Fruit fly (Drosophila melanogaster): ENCODE results near the gene CG6006.

CG6006 gene

DNA sequence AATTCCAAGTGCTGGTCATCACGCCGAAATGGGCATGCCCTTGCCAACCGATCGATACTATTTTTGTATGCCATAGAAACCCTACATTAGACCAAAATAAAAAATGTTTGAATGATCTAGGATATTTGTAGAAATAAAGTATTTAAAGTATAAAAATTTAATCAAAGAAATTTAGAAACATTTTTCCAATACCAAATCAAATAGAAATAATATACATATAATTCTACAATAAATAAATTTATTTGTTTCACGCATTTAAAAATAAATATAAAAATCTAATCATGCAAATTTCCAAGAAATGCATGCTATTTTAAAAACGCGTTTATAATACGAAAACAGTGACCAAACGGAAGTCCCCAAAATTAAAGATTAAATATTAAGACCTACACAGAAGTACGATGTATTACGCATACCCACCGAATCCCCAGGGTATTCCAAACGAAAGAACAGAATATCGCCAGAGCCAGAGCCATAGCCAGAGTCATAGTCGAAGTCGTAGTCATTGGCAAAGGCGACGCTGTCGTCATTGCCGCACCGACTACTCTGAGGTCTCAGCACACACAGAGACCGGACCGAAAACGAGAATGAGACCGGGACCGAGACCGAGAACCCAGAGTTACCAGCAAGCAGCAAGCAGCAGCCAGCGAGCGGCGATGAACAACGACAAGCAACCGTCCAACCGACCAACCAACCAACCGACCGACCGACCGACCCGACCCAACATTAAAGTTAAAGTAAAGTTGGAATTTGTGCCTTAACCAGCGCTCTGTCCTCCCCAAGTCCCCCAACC lies 54.3 kb downstream of the CG6006 start:
- TF ChIP-seq h (optimal IDR thresholded peaks at IDR 0.05) (no peak), ttk (optimal IDR thresholded peaks at IDR 0.05) (no peak), Myc (optimal IDR thresholded peaks at IDR 0.05) (no peak), psq (optimal IDR thresholded peaks at IDR 0.05) (no peak), Sin3A (optimal IDR thresholded peaks at IDR 0.05) (no peak), insv (optimal IDR thresholded peaks at IDR 0.05) (no peak)

DNA sequence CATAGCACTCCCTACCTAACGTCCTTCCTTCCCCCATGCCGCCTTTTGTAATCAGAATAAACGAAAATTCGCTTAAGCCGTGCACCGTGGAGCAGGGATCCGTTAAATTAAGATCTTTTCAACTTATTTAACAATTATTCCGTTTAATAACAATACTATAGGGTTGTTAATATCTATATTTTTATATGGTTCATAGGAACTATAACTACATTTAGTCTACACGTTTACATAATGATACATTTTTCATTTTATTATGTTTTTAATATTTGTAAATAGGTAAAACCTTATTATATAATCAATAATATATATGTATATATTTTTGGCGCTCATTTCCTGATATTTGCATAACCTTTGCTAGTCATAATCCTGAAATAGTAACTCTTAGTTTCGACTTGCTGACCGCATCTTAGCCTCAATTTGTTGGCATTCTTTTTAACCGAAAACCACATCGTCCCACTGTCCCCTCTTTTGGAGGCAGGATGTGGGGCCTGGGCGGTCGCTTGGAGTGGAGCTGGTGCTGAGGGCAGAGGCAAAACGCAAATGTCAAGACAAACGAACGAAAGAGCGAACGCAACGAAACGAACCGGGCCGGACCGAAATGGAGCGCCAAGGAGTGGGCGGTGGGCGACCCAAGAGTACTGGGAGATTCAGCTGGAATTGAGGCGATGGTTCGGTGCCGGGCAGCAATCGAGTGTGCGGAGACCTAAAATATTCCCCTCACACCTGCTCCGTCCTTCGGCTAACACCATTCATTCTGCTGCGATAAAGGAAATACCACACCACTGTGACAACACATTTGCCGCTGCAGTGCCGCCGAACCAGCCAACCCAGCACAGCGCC lies 55.2 kb downstream of the CG6006 start:
- TF ChIP-seq insv (optimal IDR thresholded peaks at IDR 0.05) (no peak), Sin3A (optimal IDR thresholded peaks at IDR 0.05) (no peak), ttk (optimal IDR thresholded peaks at IDR 0.05) (no peak), psq (optimal IDR thresholded peaks at IDR 0.05) (no peak), Myc (optimal IDR thresholded peaks at IDR 0.05) (no peak), h (optimal IDR thresholded peaks at IDR 0.05) (no peak)

DNA sequence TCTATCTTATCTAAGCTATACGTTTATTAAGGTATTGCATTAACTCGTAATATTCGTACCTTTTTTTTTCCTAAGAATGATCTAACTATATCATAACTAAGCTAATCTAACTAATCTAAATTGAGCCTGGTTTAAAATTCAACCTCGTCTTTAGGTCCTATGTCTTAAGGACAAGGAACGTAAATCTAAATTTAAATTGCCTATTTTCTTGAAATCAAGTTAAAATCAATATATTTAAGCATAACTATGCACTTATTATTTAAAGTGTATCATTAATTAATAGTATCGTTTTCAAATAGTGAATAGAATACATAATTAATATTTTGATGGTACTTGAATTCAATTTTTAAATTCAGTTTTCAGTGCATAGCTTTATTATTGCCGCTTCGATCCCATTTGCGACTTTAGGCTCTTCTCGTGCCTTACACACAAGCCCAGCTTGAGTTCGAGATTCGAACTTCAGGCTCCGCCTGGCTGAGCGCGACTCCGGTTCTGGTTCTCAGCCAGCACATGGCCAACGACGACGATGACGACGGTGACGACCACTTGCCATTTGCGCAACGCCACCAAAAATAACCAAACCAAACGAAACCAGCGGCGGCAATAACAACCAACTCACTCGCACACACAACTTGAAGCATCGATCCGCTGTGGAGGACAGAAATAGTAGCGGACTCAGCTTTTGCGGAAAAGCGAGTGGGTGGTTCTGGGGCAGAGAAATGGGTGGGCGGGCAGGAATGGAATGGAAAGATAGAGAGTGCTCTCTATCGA lies 56.2 kb downstream of the CG6006 start:
- TF ChIP-seq h (optimal IDR thresholded peaks at IDR 0.05) = no peak
- TF ChIP-seq ttk (optimal IDR thresholded peaks at IDR 0.05) = no peak
- TF ChIP-seq insv (optimal IDR thresholded peaks at IDR 0.05) = no peak
- no peak for TF ChIP-seq Sin3A (optimal IDR thresholded peaks at IDR 0.05)
- TF ChIP-seq Myc (optimal IDR thresholded peaks at IDR 0.05) = no peak
- no peak for TF ChIP-seq psq (optimal IDR thresholded peaks at IDR 0.05)

DNA sequence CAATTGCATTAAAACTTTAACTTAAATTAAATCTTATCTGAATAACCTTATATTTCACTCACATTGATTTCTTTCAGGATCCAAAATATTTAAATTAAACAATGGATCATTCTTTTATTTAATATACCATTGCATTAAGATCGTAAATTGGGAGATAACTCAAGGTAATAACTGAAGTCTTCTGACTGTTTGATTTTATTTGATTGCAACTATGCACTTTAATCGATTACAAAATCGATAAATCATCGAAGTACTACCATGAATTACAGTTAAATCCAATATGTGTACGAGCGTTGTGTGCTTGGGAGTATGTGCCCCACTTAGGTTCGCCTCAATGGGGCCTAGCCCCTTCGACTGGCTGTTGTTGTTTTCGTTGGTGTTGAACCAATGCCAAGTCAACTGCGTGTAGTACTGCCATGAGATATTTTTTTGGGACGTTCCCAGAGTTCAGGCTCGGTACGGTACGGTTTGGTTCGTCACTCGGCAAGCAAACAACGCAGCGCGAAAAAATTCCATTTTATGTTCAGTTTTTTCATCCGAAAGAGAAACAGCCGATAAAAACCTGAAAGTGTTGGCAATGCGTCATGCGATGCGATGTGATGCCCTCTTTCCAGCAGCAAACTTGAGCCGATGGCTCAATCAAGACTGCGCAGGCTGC lies 57.2 kb downstream of the CG6006 start:
- TF ChIP-seq ttk (optimal IDR thresholded peaks at IDR 0.05) (no peak), psq (optimal IDR thresholded peaks at IDR 0.05) (no peak), Sin3A (optimal IDR thresholded peaks at IDR 0.05) (no peak), Myc (optimal IDR thresholded peaks at IDR 0.05) (no peak), h (optimal IDR thresholded peaks at IDR 0.05) (no peak), insv (optimal IDR thresholded peaks at IDR 0.05) (no peak)

DNA sequence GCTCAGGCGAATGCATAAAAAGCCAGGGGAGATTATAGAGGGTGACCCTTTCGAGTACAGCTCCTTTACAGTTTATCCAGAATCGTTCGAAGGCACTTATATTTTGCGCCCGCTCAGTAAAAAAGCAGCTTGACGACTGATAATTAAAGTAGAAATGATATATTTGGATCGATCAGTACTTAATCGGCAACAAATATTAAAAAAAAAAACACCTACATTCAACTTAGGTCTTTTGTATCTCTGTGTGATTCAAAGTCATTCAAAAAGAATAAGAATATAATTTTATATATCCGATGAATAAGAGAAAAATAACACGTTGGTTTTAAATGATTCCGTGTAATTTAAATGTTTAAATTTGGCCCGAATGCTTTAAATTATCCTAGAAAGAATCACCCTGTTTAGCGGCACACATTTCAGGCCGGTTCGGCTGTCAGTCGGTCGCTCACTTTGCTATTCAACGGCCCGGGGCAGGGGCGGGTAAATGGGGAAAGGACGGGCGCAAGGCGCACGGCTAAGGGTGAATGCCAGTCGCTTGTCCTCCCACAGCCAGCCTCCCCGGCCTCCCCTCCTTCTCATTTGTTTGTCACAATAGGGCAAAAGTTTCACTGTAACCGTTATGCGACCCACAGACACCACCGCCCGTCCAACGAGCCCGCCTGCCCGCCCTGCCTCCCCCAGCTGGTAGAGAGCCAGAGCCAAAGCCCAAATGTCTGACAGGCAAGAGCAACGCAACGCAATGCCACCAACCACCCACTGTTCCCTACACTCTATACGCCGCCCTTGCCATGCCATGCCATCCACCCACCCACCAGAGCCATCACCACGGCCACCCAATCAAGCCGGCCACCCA lies 58.3 kb downstream of the CG6006 start:
- TF ChIP-seq h (optimal IDR thresholded peaks at IDR 0.05) = no peak
- TF ChIP-seq Sin3A (optimal IDR thresholded peaks at IDR 0.05) = no peak
- no peak for TF ChIP-seq psq (optimal IDR thresholded peaks at IDR 0.05)
- TF ChIP-seq Myc (optimal IDR thresholded peaks at IDR 0.05) = no peak
- no peak for TF ChIP-seq insv (optimal IDR thresholded peaks at IDR 0.05)

DNA sequence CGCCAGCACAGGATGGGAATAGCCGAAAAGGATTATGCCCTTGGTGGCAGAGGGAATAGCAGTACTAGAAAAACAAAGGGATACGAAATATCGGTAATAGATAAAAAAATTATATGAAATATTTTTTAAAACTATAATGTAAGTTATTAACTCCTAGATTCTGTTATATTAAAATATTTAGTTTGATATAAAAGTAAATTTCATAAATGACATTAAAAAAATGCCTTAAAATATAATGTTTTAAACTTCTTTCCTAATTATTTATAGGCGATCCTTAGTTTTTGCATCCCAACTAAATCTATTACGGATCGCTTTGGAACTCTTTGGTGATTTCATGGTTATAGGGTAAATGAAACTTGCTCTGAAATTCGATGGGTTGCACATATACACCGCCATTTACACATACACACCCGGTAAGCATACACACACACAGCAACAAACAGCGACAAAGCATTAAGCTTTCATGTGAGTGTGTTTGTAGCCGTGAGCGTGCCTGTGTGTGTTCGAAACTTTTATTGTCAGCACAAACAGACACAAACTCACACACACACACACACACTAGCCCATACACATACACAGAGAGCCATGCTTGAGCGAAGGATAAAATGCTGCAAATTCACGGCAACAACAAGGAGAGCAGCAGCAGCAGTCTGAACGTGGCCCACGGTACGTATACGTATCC lies 59.2 kb downstream of the CG6006 start:
- TF ChIP-seq psq (optimal IDR thresholded peaks at IDR 0.05) (no peak), h (optimal IDR thresholded peaks at IDR 0.05) (no peak), Sin3A (optimal IDR thresholded peaks at IDR 0.05) (no peak), Myc (optimal IDR thresholded peaks at IDR 0.05) (no peak)

DNA sequence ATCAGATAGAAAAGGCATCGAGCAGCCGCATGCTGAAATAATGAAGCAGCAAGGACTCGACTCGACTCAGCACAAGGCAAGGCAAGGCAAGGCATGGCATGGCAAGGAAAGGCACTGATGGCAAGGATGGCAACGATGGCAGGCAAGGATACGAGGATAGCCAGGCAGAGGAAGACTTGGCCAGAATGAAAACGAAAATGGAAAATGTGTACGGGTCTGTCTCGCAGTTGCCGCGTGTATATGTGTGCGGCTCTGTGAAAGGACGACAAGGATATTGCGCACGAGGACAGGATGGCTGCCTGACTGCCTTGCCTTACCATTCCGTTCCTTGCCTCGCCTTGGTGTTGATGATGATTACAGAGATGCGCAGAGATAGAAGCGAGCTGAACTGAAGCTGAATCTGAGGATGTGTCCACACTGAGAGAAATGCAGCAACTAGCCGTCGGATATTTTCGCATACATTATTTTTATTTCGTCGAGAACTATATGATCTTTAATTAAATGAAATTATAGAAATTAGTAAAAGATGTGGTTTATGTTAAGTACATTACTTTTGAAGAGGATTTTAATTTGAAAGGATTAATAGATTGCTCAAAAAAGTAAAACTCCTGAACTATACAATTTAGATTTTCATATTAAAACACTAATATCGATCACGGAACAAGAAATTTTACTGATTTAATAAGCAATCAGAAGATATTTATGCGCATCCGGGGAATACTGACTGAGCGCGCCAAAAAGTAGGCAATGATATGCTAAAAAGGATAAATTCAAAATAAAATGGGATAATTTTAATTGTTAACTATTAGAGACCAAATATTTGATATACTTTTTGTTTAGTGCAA lies 59.9 kb downstream of the CG6006 start:
- TF ChIP-seq ttk (optimal IDR thresholded peaks at IDR 0.05) (no peak), Myc (optimal IDR thresholded peaks at IDR 0.05) (no peak), insv (optimal IDR thresholded peaks at IDR 0.05) (no peak), h (optimal IDR thresholded peaks at IDR 0.05) (no peak), Sin3A (optimal IDR thresholded peaks at IDR 0.05) (no peak), psq (optimal IDR thresholded peaks at IDR 0.05) (no peak)

DNA sequence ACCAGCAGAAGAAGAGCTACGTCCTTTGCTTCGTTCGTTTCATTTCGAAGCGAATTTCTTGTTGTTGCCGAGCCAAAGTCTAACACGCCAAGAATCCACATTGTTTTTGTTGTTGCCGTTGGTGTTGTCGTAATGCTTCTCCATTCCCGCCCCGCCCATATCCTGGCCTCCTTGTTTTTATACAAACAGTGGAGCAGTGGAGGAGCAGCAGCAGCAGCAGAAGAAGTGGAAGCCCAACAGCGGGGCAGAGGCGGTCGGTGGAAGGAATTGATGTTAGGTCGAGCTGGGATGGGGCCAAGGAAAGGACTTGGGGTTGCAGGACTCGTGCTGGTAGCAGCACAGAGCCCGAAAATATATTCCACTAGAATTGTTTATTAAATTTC lies 60.5 kb downstream of the CG6006 start:
- TF ChIP-seq insv (optimal IDR thresholded peaks at IDR 0.05) (no peak), psq (optimal IDR thresholded peaks at IDR 0.05) (no peak), Sin3A (optimal IDR thresholded peaks at IDR 0.05) (no peak)

DNA sequence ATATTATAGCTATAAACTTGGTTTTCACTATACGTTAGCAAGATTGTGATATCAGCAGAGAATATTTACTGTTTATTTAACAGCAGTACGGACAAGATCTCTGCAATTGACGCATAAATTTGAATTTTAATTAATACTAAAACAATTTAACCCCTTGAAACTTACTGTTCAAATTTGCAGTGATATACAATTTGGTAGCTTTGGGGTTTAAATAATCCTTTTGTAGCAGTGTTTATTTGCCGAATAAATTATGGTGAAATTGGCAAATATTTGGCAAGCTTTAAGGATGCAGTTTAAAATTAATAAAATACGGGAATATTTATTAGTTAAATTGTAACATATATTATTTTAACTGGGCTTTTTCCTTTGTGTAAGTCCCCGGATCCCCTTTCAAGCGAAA lies 62.6 kb downstream of the CG6006 start:
- no peak for TF ChIP-seq insv (optimal IDR thresholded peaks at IDR 0.05)
- TF ChIP-seq Sin3A (optimal IDR thresholded peaks at IDR 0.05) = no peak
- TF ChIP-seq ttk (optimal IDR thresholded peaks at IDR 0.05) = no peak
- no peak for TF ChIP-seq h (optimal IDR thresholded peaks at IDR 0.05)
- TF ChIP-seq psq (optimal IDR thresholded peaks at IDR 0.05) = no peak
- no peak for TF ChIP-seq Myc (optimal IDR thresholded peaks at IDR 0.05)
